Fruit fly (Drosophila melanogaster) whole organism, pupa: ENCODE data around the gene CG13297.
"Not testable (repeated sequence)": the region's sequence is repeated elsewhere in the genome, so short reads cannot be mapped to it uniquely, and the experiment has no call there.

ENCODE experiments used
- CG10348 ChIP-seq: fragments of 200-800 bp; sonication (Bioruptor generic); IDR thresholded peaks from 2 replicates; pipeline ENCODE4 v1.3.6; 2022; ENCODE audit warnings: missing biosample characterization, missing genetic modification characterization
- CG12605 ChIP-seq: fragments of 200-800 bp; sonication (Bioruptor generic); IDR thresholded peaks from 2 replicates; pipeline ENCODE4 v1.3.6; 2022; ENCODE audit warnings: missing biosample characterization, missing genetic modification characterization
- CG13204 ChIP-seq: fragments of 200-800 bp; sonication (Bioruptor generic); optimal IDR thresholded peaks from 2 replicates; lab custom pipeline; 2018; ENCODE audit warnings: missing biosample characterization, mild to moderate bottlenecking, missing genetic modification characterization, moderate library complexity
- CG14655 ChIP-seq: fragments of 200-800 bp; sonication (Bioruptor generic); optimal IDR thresholded peaks from 3 replicates; lab custom pipeline; 2017; ENCODE audit warnings: mild to moderate bottlenecking, missing biosample characterization, missing genetic modification reagents, missing genetic modification characterization
- CG15710 ChIP-seq: fragments of 200-800 bp; sonication (Bioruptor generic); optimal IDR thresholded peaks from 2 replicates; lab custom pipeline; 2018; ENCODE audit warnings: missing biosample characterization, mild to moderate bottlenecking, missing genetic modification characterization, moderate library complexity
- CG17806 ChIP-seq: fragments of 200-800 bp; sonication (Bioruptor generic); optimal IDR thresholded peaks from 2 replicates; lab custom pipeline; 2018; ENCODE audit warnings: missing biosample characterization, mild to moderate bottlenecking, missing genetic modification characterization, moderate library complexity
- CG32121 ChIP-seq: fragments of 200-800 bp; sonication (Bioruptor generic); IDR thresholded peaks from 2 replicates; pipeline ENCODE4 v1.3.6; 2022; ENCODE audit warnings: missing biosample characterization, missing genetic modification characterization
- CG34367 ChIP-seq: fragments of 200-800 bp; sonication (Bioruptor generic); optimal IDR thresholded peaks from 2 replicates; lab custom pipeline; 2018; ENCODE audit warnings: missing biosample characterization, mild to moderate bottlenecking, missing genetic modification characterization
- CG4496 ChIP-seq: fragments of 200-800 bp; sonication (Bioruptor generic); IDR thresholded peaks from 3 replicates; pipeline ENCODE4 v1.3.6; 2022; ENCODE audit warnings: missing biosample characterization, missing genetic modification characterization
- CG8159 ChIP-seq: fragments of 200-800 bp; sonication (Bioruptor generic); optimal IDR thresholded peaks from 3 replicates; lab custom pipeline; 2018; ENCODE audit warnings: missing biosample characterization, mild to moderate bottlenecking, missing genetic modification characterization, moderate library complexity
- CG8301 ChIP-seq: fragments of 200-800 bp; sonication (Bioruptor generic); optimal IDR thresholded peaks from 2 replicates; lab custom pipeline; 2018; ENCODE audit warnings: missing biosample characterization, mild to moderate bottlenecking, missing genetic modification characterization
- CG9948 ChIP-seq: fragments of 200-800 bp; sonication (Bioruptor generic); optimal IDR thresholded peaks from 2 replicates; lab custom pipeline; 2018; ENCODE audit warnings: missing biosample characterization, mild to moderate bottlenecking, missing genetic modification characterization, moderate library complexity
- D1 ChIP-seq: fragments of 200-800 bp; sonication (Bioruptor generic); optimal IDR thresholded peaks from 2 replicates; lab custom pipeline; 2018; ENCODE audit warnings: missing biosample characterization, mild to moderate bottlenecking, missing genetic modification characterization, moderate library complexity
- EcR ChIP-seq: fragments of 200-800 bp; sonication (Bioruptor generic); optimal IDR thresholded peaks from 3 replicates; lab custom pipeline; 2019; ENCODE audit warnings: missing biosample characterization, missing genetic modification characterization, mild to moderate bottlenecking, moderate library complexity, missing genetic modification reagents
- Ets98B ChIP-seq: fragments of 200-800 bp; sonication (Bioruptor generic); IDR thresholded peaks from 2 replicates; pipeline ENCODE4 v1.3.6; 2022; ENCODE audit warnings: missing biosample characterization, missing genetic modification characterization
- Pif1A ChIP-seq: fragments of 200-800 bp; sonication (Bioruptor generic); optimal IDR thresholded peaks from 3 replicates; lab custom pipeline; 2016; ENCODE audit warnings: missing biosample characterization, missing genetic modification characterization
- Pif1B ChIP-seq: fragments of 200-800 bp; sonication (Bioruptor generic); optimal IDR thresholded peaks from 3 replicates; lab custom pipeline; 2016; ENCODE audit warnings: missing biosample characterization, missing genetic modification characterization
- Snoo ChIP-seq: fragments of 200-800 bp; sonication (Bioruptor generic); optimal IDR thresholded peaks from 3 replicates; lab custom pipeline; 2017; ENCODE audit warnings: missing biosample characterization, mild to moderate bottlenecking, missing genetic modification characterization, inconsistent platforms
- fd96Ca ChIP-seq: fragments of 200-800 bp; sonication (Bioruptor generic); IDR thresholded peaks from 3 replicates; pipeline ENCODE4 v1.3.6; 2022; ENCODE audit warnings: missing biosample characterization, missing genetic modification characterization
- gl ChIP-seq: fragments of 200-800 bp; sonication (Bioruptor generic); optimal IDR thresholded peaks from 2 replicates; lab custom pipeline; 2018; ENCODE audit warnings: missing biosample characterization, mild to moderate bottlenecking, missing genetic modification characterization
- rn ChIP-seq: fragments of 200-800 bp; sonication (Bioruptor generic); IDR thresholded peaks from 2 replicates; pipeline ENCODE4 v1.3.6; 2022; ENCODE audit warnings: missing biosample characterization, missing genetic modification characterization

CG13297 gene

dm6 chr3L:6160514-6160913 lies 3.3 kb upstream of the CG13297 start, which contains the start of gene Cpr65Az:
Cpr65Az (plus strand) TSS chr3L:6160814.
- no peak for TF ChIP-seq fd96Ca (GFP tag; lab: Robert Waterston, UW)
- TF ChIP-seq CG9948 (tag; lab: Kevin White, UChicago): no peak
- no peak for TF ChIP-seq Ets98B (GFP tag; lab: Robert Waterston, UW)
- no peak for TF ChIP-seq CG17806 (tag; lab: Kevin White, UChicago)
- TF ChIP-seq EcR (GFP tag; lab: Kevin White, UChicago): no peak
- no peak for TF ChIP-seq CG4496 (GFP tag; lab: Robert Waterston, UW)
- no peak for TF ChIP-seq rn (GFP tag; lab: Robert Waterston, UW)
- no peak for TF ChIP-seq CG15710 (tag; lab: Kevin White, UChicago)
- TF ChIP-seq Pif1B (GFP tag; lab: Kevin White, UChicago): no peak

DNA sequence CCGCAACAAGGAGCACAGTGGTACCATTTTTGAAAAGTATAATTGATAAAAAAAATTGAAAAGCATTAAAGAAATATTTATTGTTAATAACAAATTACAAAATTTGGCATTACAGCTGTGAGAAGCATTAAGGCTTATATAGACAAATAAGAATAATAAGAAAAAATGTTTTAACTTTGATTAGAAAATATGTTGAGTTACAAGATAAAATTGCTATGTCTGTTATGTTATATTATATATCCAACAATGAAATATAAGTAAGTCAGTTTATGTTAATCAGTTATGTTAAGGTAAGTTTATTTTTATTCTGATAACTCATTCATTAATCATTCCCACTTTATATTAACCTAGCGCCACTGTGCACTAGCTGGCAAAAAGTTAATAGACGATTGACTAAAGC lies 2.7 kb upstream of the CG13297 start:
- TF ChIP-seq CG10348 (no peak), gl (no peak), rn (GFP tag; lab: Robert Waterston, UW) (no peak), CG9948 (tag; lab: Kevin White, UChicago) (no peak), CG13204 (no peak), Snoo (no peak), Ets98B (GFP tag; lab: Robert Waterston, UW) (no peak), CG4496 (GFP tag; lab: Robert Waterston, UW) (no peak), D1 (tag; lab: Kevin White, UChicago) (no peak)
- TF ChIP-seq, all 21 proteins: peak for 0

dm6 chr3L:6158530-6158929 lies 1.4 kb upstream of the CG13297 start, which contains the start of gene Cpr65Ay:
Cpr65Ay (minus strand) TSS chr3L:6158630.
- TF ChIP-seq CG14655 (GFP tag; lab: Kevin White, UChicago): no peak
- no peak for TF ChIP-seq CG15710 (tag; lab: Kevin White, UChicago)

DNA sequence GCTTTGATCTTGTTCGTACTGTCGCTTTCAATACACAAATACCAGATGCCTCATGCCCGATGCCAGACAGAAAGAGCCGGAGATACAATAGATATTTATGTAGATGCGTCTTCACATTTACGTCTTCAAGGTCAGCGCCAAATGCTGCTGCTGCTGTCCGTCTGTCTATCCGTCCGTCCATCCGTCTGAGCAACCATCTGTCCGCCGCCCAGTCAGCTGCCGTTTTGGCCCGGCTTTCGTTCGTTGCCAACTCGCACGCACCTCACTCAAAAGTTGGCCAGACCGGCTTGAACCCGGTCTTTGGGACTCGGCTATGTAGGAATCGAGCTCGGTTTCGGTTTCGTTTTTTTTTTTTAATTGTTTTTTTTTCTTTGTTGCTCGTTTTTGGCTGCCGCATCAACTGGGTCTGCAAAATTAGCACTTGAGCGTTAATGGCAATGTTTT lies 2.2 kb downstream of the CG13297 start:
- TF ChIP-seq CG14655 (GFP tag; lab: Kevin White, UChicago) (no peak), Pif1B (GFP tag; lab: Kevin White, UChicago) (peak; percentile 71), CG17806 (tag; lab: Kevin White, UChicago) (peak; percentile 35), CG4496 (GFP tag; lab: Robert Waterston, UW) (peak; percentile 77), fd96Ca (GFP tag; lab: Robert Waterston, UW) (0 out of 3 replicates have a peak, but pooled peaks have one; percentile 42), CG8159 (tag; lab: Kevin White, UChicago) (peak; percentile 42), CG15710 (tag; lab: Kevin White, UChicago) (peak; percentile 65), CG10348 (no peak), CG12605 (GFP tag; lab: Robert Waterston, UW) (peak; percentile 91), EcR (GFP tag; lab: Kevin White, UChicago) (peak; percentile 73), D1 (tag; lab: Kevin White, UChicago) (no peak), CG13204 (peak; percentile 89), CG8301 (no peak), CG32121 (GFP tag; lab: Robert Waterston, UW) (peak; percentile 37; the same call in 1 of the 2 replicates), Pif1A (GFP tag; lab: Kevin White, UChicago) (peak; percentile 81), Ets98B (GFP tag; lab: Robert Waterston, UW) (peak; percentile 61; the same call in 1 of the 2 replicates), Snoo (peak; percentile 43), gl (peak; percentile 68), CG9948 (tag; lab: Kevin White, UChicago) (no peak), CG34367 (tag; lab: Kevin White, UChicago) (peak; percentile 59)

DNA sequence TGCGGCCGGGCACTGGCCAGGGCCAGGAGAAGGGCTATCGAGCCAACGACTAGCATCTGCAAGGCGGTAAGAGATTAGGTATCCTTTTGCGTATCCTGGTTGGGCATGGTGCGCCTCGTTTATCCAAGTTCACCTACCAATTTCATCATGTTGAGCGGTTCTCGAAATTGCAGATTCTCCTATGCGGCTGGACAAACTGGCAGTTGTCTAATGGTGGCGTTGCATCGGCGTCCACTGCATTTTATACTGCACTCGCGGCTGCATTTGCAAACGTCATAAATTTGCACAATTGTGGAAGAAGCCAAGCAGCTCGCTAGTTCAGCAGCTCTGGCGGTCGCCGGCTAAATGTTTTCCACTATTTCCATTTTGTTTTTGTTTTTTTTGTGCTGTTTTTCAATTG lies 4.6 kb downstream of the CG13297 start, which contains the start of gene Acp65Aa:
TSS of gene Acp65Aa (minus strand) at position 215 of the 400 bp plus-strand sequence.
- TF ChIP-seq CG32121 (GFP tag; lab: Robert Waterston, UW) (no peak), CG34367 (tag; lab: Kevin White, UChicago) (no peak), EcR (GFP tag; lab: Kevin White, UChicago) (no peak), CG10348 (no peak), CG12605 (GFP tag; lab: Robert Waterston, UW) (no peak), CG13204 (no peak), fd96Ca (GFP tag; lab: Robert Waterston, UW) (no peak), CG17806 (tag; lab: Kevin White, UChicago) (no peak), Pif1B (GFP tag; lab: Kevin White, UChicago) (no peak), CG9948 (tag; lab: Kevin White, UChicago) (no peak), CG4496 (GFP tag; lab: Robert Waterston, UW) (no peak), Pif1A (GFP tag; lab: Kevin White, UChicago) (no peak), gl (no peak), CG8159 (tag; lab: Kevin White, UChicago) (no peak)
- TF ChIP-seq, all 21 proteins: peak for 0

DNA sequence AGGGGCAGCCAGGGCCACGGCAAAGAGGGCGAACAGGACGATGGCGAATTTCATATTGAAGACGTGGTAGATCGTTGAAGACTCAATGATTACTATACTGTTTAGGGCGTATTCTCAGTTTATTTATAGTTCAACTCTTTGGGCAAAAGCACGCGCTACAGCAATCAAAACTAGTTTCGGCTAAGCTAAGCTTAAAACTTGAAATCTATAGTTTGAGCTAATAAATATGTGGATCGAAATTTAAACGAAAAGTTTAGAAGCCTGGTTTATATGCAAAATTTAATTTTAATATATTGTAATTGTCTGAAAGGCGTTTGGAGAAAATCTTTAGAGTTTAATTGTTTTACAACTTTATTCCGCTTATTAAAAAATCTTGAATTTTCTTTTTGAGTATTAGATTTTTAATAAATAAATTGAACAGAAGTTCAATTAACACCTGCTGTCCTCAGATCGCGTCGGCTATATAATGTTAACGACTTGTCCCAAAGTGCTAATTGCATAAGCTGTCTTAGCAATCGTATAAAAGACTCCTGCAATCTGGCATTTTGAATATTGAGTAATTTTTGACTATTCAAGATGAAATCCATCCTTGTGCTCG lies 6.3 kb downstream of the CG13297 start, which contains the start of the genes Cpr65Ax2 and Lcp65Aa:
TSS of gene Cpr65Ax2 (minus strand) at position 101 of the 598 bp plus-strand sequence.
TSS of gene Lcp65Aa (plus strand) at position 548 of the 598 bp plus-strand sequence.
- not testable (repeated sequence) for TF ChIP-seq fd96Ca (GFP tag; lab: Robert Waterston, UW); gl; CG12605 (GFP tag; lab: Robert Waterston, UW)
